Fruit fly (Drosophila melanogaster): Measurements from ENCODE around the gene CG6503.
A peak's percentile ranks its signal among the peaks of the same experiment; 100 is the strongest.

CG6503 gene

dm6 chr3R:26436540-26436939, 11.6 kb upstream of the CG6503 start:
- TF ChIP-seq dpn (GFP tag; optimal IDR thresholded peaks at IDR 0.05) (peak; percentile 42 to 53), CG8089 (GFP tag; optimal IDR thresholded peaks at IDR 0.05) (peak; percentile 39), gt (GFP tag; IDR thresholded peaks at IDR 0.05) (no peak), en (GFP tag; optimal IDR thresholded peaks at IDR 0.05) (no peak), ssp (GFP tag; IDR thresholded peaks at IDR 0.05) (peak; percentile 56), Aef1 (GFP tag; IDR thresholded peaks at IDR 0.05) (peak; percentile 12; the same call in 1 of the 3 replicates), Mes4 (GFP tag; optimal IDR thresholded peaks at IDR 0.05) (peak; percentile 10), Nf-YC (tag; optimal IDR thresholded peaks at IDR 0.05) (no peak), gsb (GFP tag; IDR thresholded peaks at IDR 0.05) (no peak), maf-S (GFP tag; optimal IDR thresholded peaks at IDR 0.05) (no peak), Antp (GFP tag; optimal IDR thresholded peaks at IDR 0.05) (peak; percentile 10), CG10959 (GFP tag; IDR thresholded peaks at IDR 0.05) (0 out of 2 replicates have a peak, but pooled peaks have one; percentile 20), HHEX (GFP tag; optimal IDR thresholded peaks at IDR 0.05) (peak; percentile 2), CG31365 (tag; optimal IDR thresholded peaks at IDR 0.05) (no peak), sens-2 (GFP tag; IDR thresholded peaks at IDR 0.05) (peak; percentile 68; the same call in 1 of the 2 replicates), CG32532 (GFP tag; IDR thresholded peaks at IDR 0.05) (0 out of 2 replicates have a peak, but pooled peaks have one; percentile 17), CG12219 (GFP tag; optimal IDR thresholded peaks at IDR 0.05) (no peak), kah (GFP tag; optimal IDR thresholded peaks at IDR 0.05) (no peak), CTCF (GFP tag; optimal IDR thresholded peaks at IDR 0.05) (no peak), CG6791 (GFP tag; IDR thresholded peaks at IDR 0.05; ENCODE audit: partially characterized antibody) (no peak), CG9727 (GFP tag; optimal IDR thresholded peaks at IDR 0.05) (peak; percentile 25), ci (GFP tag; IDR thresholded peaks at IDR 0.05) (peak; percentile 74; the same call in 2 of the 3 replicates), Gug (GFP tag; IDR thresholded peaks at IDR 0.05) (no peak; the same call in 3 of the 4 replicates), mld (GFP tag; IDR thresholded peaks at IDR 0.05; ENCODE audit: partially characterized antibody) (no peak), so (GFP tag; IDR thresholded peaks at IDR 0.05) (no peak), chif (GFP tag; optimal IDR thresholded peaks at IDR 0.05) (peak; percentile 44 to 47), shn (GFP tag; optimal IDR thresholded peaks at IDR 0.05) (no peak), zen2 (GFP tag; IDR thresholded peaks at IDR 0.05; ENCODE audit: partially characterized antibody) (no peak), trem (tag; optimal IDR thresholded peaks at IDR 0.05) (peak; percentile 5), CG34422 (GFP tag; IDR thresholded peaks at IDR 0.05) (peak; percentile 47; the same call in 1 of the 3 replicates), knrl (GFP tag; IDR thresholded peaks at IDR 0.05; ENCODE audit: partially characterized antibody) (no peak), al (GFP tag; IDR thresholded peaks at IDR 0.05) (0 out of 2 replicates have a peak, but pooled peaks have one; percentile 17), Ada2b (GFP tag; IDR thresholded peaks at IDR 0.05) (peak; percentile 64), gce (GFP tag; IDR thresholded peaks at IDR 0.05) (peak; percentile 23; the same call in 1 of the 3 replicates), tgo (GFP tag; IDR thresholded peaks at IDR 0.05) (peak; percentile 54), CG1602 (GFP tag; optimal IDR thresholded peaks at IDR 0.05) (peak; percentile 23), pb (GFP tag; optimal IDR thresholded peaks at IDR 0.05) (no peak), Med (GFP tag) (peak; percentile 71), tx (GFP tag; optimal IDR thresholded peaks at IDR 0.05) (peak; percentile 57), nau (GFP tag; optimal IDR thresholded peaks at IDR 0.05) (peak; percentile 4), Hsf (GFP tag; optimal IDR thresholded peaks at IDR 0.05) (peak; percentile 61), CG17612 (GFP tag; IDR thresholded peaks at IDR 0.05) (no peak), Pdp1 (GFP tag; optimal IDR thresholded peaks at IDR 0.05) (peak; percentile 21 to 38), CG8765 (GFP tag; IDR thresholded peaks at IDR 0.05) (no peak), CG11696 (GFP tag; IDR thresholded peaks at IDR 0.05) (0 out of 2 replicates have a peak, but pooled peaks have one; percentile 32), Ets65A (GFP tag) (peak; percentile 61), Lpt (GFP tag; optimal IDR thresholded peaks at IDR 0.05) (no peak), ranshi (GFP tag; IDR thresholded peaks at IDR 0.05) (peak; percentile 43; the same call in 1 of the 2 replicates), CG17385 (GFP tag; optimal IDR thresholded peaks at IDR 0.05) (peak; percentile 19), Mrtf (GFP tag; IDR thresholded peaks at IDR 0.05) (0 out of 3 replicates have a peak, but pooled peaks have one; percentile 34), Drgx (GFP tag; IDR thresholded peaks at IDR 0.05) (peak; percentile 71; the same call in 1 of the 2 replicates), CG14710 (tag; optimal IDR thresholded peaks at IDR 0.05) (no peak)
